Worm (Caenorhabditis elegans) whole organism, midembryonic: ENCODE measurements around the gene F13B6.2.

ENCODE experiments used
- T22C8.4 ChIP-seq: fragments of 200-800 bp; sonication (Bioruptor generic); IDR thresholded peaks from 2 replicates; pipeline ENCODE4 v1.3.6; 2022; ENCODE audit warnings: missing genetic modification characterization, missing compliant biosample characterization
- cog-1 ChIP-seq: sonication (generic microtip); optimal IDR thresholded peaks from 2 replicates; lab custom pipeline; 2016; ENCODE audit warnings: missing genetic modification characterization, missing compliant biosample characterization
- flt-1 ChIP-seq: fragments of 200-800 bp; sonication (Bioruptor generic); IDR thresholded peaks from 2 replicates; pipeline ENCODE4 v1.3.6; 2022; ENCODE audit warnings: missing genetic modification characterization, missing compliant biosample characterization
- klf-2 ChIP-seq: fragments of 200-800 bp; sonication (Bioruptor generic); conservative IDR thresholded peaks from 2 replicates; pipeline ENCODE4 v1.3.6; 2022; ENCODE audit warnings: missing genetic modification reagents, missing genetic modification characterization, missing compliant biosample characterization
- med-1 ChIP-seq: sonication (generic microtip); optimal IDR thresholded peaks from 2 replicates; lab custom pipeline; 2017; ENCODE audit warnings: missing genetic modification characterization, mild to moderate bottlenecking, missing compliant biosample characterization, antibody characterized with exemption, missing genetic modification reagents; ENCODE audit not compliant: insufficient read depth
- ref-1 ChIP-seq: fragments of 200-800 bp; sonication (Bioruptor generic); conservative IDR thresholded peaks from 2 replicates; pipeline ENCODE4 v1.3.6; 2022; ENCODE audit warnings: missing genetic modification reagents, missing genetic modification characterization, missing compliant biosample characterization
- tab-1 ChIP-seq: fragments of 200-800 bp; sonication (Bioruptor generic); IDR thresholded peaks from 2 replicates; pipeline ENCODE4 v1.3.6; 2022; ENCODE audit warnings: missing genetic modification characterization, missing compliant biosample characterization
- ztf-23 ChIP-seq: fragments of 200-800 bp; sonication (Bioruptor generic); IDR thresholded peaks from 2 replicates; pipeline ENCODE4 v1.3.6; 2022; ENCODE audit warnings: missing genetic modification reagents, missing genetic modification characterization, missing compliant biosample characterization
- ztf-29 ChIP-seq: fragments of 200-800 bp; sonication (Bioruptor generic); IDR thresholded peaks from 2 replicates; pipeline ENCODE4 v1.3.6; 2022; ENCODE audit warnings: missing genetic modification reagents, missing genetic modification characterization, missing compliant biosample characterization

The F13B6.2 gene

DNA sequence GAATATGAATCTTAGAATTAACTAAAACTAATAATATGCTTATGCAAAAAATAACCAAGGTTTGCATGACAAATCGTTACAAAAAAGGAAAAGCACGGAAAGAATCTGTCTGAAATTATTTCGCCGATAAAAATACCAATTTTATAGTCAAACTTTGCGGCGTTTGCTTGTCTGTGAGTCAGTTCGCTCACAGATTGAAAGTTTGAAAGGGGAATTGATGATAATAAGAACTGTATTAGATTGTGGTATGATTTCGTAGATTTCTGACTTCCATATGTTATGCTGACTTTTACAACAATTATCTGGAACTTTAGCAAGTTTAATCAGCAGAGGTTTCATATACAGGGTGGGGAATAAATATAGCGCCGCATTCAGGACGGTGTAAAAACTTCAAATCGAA is at the start of gene F13B6.2:
F13B6.2 (minus strand) TSS at position 101 of the 400 bp plus-strand sequence.
- no peak for TF ChIP-seq flt-1 (GFP tag; lab: Robert Waterston, UW)
- TF ChIP-seq tab-1 (GFP tag; lab: Robert Waterston, UW): no peak
- TF ChIP-seq cog-1 (tag; lab: Kevin White, UChicago): no peak
- TF ChIP-seq med-1 (GFP tag; lab: Kevin White, UChicago): no peak
- no peak for TF ChIP-seq ztf-29 (GFP tag; lab: Robert Waterston, UW)
- no peak for TF ChIP-seq T22C8.4 (GFP tag; lab: Robert Waterston, UW)
- no peak for TF ChIP-seq ztf-23 (GFP tag; lab: Robert Waterston, UW)

DNA sequence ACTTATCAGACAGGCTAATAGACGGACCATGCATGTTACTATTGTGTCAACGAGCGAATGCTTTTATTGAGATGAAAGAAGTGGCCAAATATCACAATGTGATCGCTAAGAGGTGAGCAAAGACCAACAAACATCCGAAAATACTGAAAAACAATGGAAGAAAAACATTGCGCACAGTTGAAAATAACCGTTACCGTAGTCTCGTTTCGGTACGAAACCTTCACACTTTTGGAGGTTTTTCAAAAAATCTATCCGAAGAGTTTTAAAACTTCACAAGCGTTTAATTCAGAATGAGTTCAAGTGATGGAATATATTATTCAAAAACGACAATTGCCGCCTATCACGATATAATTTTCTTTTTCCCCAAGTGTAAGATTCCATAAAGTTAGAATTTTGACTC is 48.7 kb upstream of the F13B6.2 start:
- TF ChIP-seq T22C8.4 (GFP tag; lab: Robert Waterston, UW) (no peak), flt-1 (GFP tag; lab: Robert Waterston, UW) (no peak), med-1 (GFP tag; lab: Kevin White, UChicago) (no peak), cog-1 (tag; lab: Kevin White, UChicago) (no peak), ref-1 (GFP tag; lab: Robert Waterston, UW) (no peak), ztf-29 (GFP tag; lab: Robert Waterston, UW) (no peak), ztf-23 (GFP tag; lab: Robert Waterston, UW) (no peak), tab-1 (GFP tag; lab: Robert Waterston, UW) (no peak), klf-2 (GFP tag; lab: Robert Waterston, UW) (no peak)

DNA sequence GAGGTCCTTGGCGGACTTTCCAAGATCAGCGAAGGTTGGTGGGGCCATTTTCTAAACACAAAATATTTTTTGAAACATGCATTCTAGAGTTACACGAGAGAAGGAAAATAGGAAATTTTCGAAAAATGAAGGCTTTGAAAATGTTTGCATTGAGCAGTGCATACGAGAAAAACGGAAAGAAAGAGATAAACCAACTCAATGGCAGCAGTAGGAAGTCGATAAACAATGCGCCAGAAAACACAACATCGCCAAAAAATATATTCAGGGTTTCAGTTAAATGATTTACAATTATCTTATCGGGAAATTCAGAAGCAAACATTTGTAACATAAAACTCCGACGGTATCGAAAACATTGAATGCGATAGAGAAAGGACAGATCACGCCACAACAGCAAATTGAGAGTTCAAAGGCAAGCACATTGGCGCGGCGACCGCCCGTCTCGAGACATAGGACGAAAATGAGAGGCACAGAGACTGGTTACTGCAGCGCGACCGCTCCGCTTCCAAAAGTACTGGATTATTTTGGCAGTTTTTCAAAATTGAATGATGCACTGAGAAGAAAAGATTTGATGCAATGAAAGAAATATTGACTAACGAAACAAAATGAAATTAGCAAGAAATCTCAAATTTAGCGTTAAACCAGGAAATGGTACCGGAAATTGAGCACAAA is 47.9 kb upstream of the F13B6.2 start, which contains the start of the genes vdac-1 and R05G6.5:
vdac-1 (minus strand) TSS at position 51 of the 669 bp plus-strand sequence.
R05G6.5 (plus strand) TSS at position 527 of the 669 bp plus-strand sequence.
- TF ChIP-seq flt-1 (GFP tag; lab: Robert Waterston, UW) (0 out of 2 replicates have a peak, but pooled peaks have one; percentile 54), ztf-29 (GFP tag; lab: Robert Waterston, UW) (no peak)

DNA sequence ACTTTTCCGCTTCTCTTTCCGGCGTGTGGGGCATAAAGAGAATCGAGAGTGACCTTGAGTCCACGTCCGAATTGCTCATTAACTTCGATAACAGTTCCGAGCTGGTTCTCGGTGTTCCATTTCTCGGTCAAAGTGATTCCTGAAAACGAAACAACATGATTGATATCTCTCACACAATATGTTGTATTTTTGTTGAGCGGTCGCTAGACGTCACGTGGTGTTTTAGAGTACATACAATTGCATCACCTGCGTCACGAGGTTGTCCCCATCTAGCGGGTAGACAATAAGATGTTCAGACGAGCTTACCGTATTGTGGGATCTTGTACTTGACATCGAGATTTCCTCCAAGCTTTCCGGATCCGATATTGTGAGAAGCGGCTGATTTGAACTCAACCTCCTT is 47.2 kb upstream of the F13B6.2 start:
- no peak for TF ChIP-seq tab-1 (GFP tag; lab: Robert Waterston, UW)
- no peak for TF ChIP-seq ref-1 (GFP tag; lab: Robert Waterston, UW)
- TF ChIP-seq med-1 (GFP tag; lab: Kevin White, UChicago): no peak
- no peak for TF ChIP-seq ztf-29 (GFP tag; lab: Robert Waterston, UW)
- TF ChIP-seq T22C8.4 (GFP tag; lab: Robert Waterston, UW): no peak
- no peak for TF ChIP-seq ztf-23 (GFP tag; lab: Robert Waterston, UW)
- no peak for TF ChIP-seq klf-2 (GFP tag; lab: Robert Waterston, UW)
- no peak for TF ChIP-seq flt-1 (GFP tag; lab: Robert Waterston, UW)
- TF ChIP-seq cog-1 (tag; lab: Kevin White, UChicago): no peak

DNA sequence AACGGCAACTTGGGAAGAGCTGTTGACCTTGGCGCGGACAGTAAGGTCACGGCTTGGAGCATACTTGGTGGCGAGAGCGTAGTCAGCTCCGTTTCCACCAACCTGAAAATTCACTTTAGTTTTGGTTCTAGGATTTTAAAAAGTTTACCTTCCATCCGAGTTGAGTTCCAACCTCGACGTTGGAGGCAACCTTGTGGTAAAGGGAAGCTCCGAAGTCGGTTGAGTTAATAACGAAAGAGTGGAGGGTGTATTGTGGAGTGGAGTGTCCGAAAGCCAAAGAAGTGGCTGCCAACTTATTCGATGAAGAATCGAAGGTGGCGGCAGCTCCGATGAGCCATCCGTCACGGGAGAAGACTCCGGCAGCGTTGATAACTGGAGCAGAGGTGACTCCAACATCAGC is 46.6 kb upstream of the F13B6.2 start:
- no peak for TF ChIP-seq flt-1 (GFP tag; lab: Robert Waterston, UW)
- no peak for TF ChIP-seq klf-2 (GFP tag; lab: Robert Waterston, UW)
- TF ChIP-seq ztf-23 (GFP tag; lab: Robert Waterston, UW): no peak
- no peak for TF ChIP-seq T22C8.4 (GFP tag; lab: Robert Waterston, UW)
- no peak for TF ChIP-seq ztf-29 (GFP tag; lab: Robert Waterston, UW)
- no peak for TF ChIP-seq cog-1 (tag; lab: Kevin White, UChicago)
- no peak for TF ChIP-seq tab-1 (GFP tag; lab: Robert Waterston, UW)
- TF ChIP-seq ref-1 (GFP tag; lab: Robert Waterston, UW): no peak
- no peak for TF ChIP-seq med-1 (GFP tag; lab: Kevin White, UChicago)

DNA sequence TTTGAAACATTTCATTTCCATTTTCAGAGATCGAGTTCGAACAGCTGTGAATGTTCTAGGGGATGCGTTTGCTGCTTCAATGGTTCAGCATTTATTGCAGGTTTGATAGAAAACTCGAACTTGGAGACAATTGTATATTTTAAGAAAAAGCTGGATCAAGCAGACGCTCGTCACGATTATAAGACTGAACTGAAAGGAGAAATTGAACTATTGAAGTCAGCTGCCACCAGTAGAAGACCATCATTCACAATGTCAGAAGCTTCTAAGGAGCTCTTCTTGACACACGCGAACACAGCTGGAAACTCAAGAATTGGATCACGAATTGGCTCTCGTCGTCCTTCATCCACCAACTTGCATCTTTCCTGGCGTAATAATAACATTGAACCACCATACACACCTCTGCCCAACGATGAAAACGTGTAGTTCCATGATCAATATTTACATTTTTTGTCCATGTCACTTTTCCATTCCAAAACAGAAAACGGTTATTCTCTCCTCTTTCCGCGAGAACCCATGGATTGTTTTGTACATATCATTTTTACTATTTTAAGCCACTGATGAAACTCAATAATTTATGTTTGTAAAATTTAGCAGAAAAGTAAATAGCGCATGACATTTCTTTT is 45.9 kb upstream of the F13B6.2 start:
- no peak for TF ChIP-seq klf-2 (GFP tag; lab: Robert Waterston, UW)
- TF ChIP-seq T22C8.4 (GFP tag; lab: Robert Waterston, UW): no peak
- no peak for TF ChIP-seq med-1 (GFP tag; lab: Kevin White, UChicago)
- no peak for TF ChIP-seq cog-1 (tag; lab: Kevin White, UChicago)
- no peak for TF ChIP-seq flt-1 (GFP tag; lab: Robert Waterston, UW)
- TF ChIP-seq ztf-23 (GFP tag; lab: Robert Waterston, UW): no peak
- no peak for TF ChIP-seq tab-1 (GFP tag; lab: Robert Waterston, UW)
- no peak for TF ChIP-seq ztf-29 (GFP tag; lab: Robert Waterston, UW)
- TF ChIP-seq ref-1 (GFP tag; lab: Robert Waterston, UW): no peak

DNA sequence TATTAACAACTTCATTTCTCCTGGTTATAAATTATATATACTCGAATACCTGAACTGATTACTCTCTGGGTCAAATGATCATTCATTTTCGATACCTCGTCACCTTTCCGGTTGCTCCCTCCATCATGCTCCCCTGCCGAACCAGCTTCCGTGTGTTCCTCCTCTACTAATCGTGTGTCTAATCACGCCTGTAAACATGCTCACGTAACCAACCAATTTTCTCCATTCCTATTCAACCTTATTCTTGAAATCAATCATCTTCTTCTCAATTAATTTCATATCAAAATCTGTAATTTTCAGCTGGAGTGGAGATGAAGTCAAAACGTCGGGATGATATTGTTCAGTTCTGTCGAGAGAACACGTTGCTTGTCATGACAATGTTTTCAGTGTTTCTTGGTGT is 43.2 kb upstream of the F13B6.2 start, which contains the start of gene glt-6:
glt-6 (plus strand) TSS at position 301 of the 400 bp plus-strand sequence.
- TF ChIP-seq ref-1 (GFP tag; lab: Robert Waterston, UW) (no peak), cog-1 (tag; lab: Kevin White, UChicago) (no peak), tab-1 (GFP tag; lab: Robert Waterston, UW) (no peak), ztf-29 (GFP tag; lab: Robert Waterston, UW) (no peak), flt-1 (GFP tag; lab: Robert Waterston, UW) (no peak), T22C8.4 (GFP tag; lab: Robert Waterston, UW) (no peak), med-1 (GFP tag; lab: Kevin White, UChicago) (no peak), klf-2 (GFP tag; lab: Robert Waterston, UW) (no peak), ztf-23 (GFP tag; lab: Robert Waterston, UW) (no peak)

DNA sequence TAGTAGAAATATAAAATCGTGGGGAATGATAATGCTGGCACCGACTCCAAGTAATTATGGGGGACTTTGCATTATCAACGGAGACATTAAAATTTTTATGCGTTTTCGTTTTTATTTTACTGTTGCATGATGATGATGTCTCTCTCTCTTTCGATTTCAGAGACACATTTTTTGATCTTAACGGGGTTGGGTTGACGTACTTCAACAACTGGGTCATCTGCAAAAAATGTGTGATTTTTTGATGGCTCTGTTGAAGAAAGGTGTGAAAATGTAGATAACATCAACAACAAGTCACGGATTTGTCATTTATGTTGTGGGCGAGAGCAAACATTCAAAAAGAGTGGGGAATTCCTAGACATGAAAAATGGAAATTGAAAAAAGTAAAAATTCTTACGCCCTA is 41.2 kb upstream of the F13B6.2 start, which contains the start of gene F55G1.15:
F55G1.15 (minus strand) TSS at position 101 of the 400 bp plus-strand sequence.
- no peak for TF ChIP-seq klf-2 (GFP tag; lab: Robert Waterston, UW)
- TF ChIP-seq ztf-29 (GFP tag; lab: Robert Waterston, UW): no peak
- no peak for TF ChIP-seq tab-1 (GFP tag; lab: Robert Waterston, UW)
- no peak for TF ChIP-seq cog-1 (tag; lab: Kevin White, UChicago)
- no peak for TF ChIP-seq flt-1 (GFP tag; lab: Robert Waterston, UW)
- TF ChIP-seq T22C8.4 (GFP tag; lab: Robert Waterston, UW): no peak
- TF ChIP-seq ref-1 (GFP tag; lab: Robert Waterston, UW): no peak
- TF ChIP-seq med-1 (GFP tag; lab: Kevin White, UChicago): no peak
- TF ChIP-seq ztf-23 (GFP tag; lab: Robert Waterston, UW): no peak
